Fruit fly (Drosophila melanogaster): Measurements from ENCODE around the gene stx.

stx gene

dm6 chrX:10744315-10744767, 402 bp downstream of the stx start, which contains the start of gene ras:
TSS of gene ras (plus strand) at chrX:10744502.
- TF ChIP-seq rgr (GFP tag; optimal IDR thresholded peaks at IDR 0.05) (no peak), Myc (optimal IDR thresholded peaks at IDR 0.05) (no peak), Dfd (GFP tag; optimal IDR thresholded peaks at IDR 0.05) (no peak), dmrt93B (GFP tag; optimal IDR thresholded peaks at IDR 0.05) (no peak), pan (optimal IDR thresholded peaks at IDR 0.05) (no peak)

dm6 chrX:10743825-10744224, 918 bp downstream of the stx start:
- TF ChIP-seq lola (GFP tag; optimal IDR thresholded peaks at IDR 0.05) (no peak), Dfd (GFP tag; optimal IDR thresholded peaks at IDR 0.05) (peak; percentile 69)

- TF ChIP-seq Hr83 (GFP tag; optimal IDR thresholded peaks at IDR 0.05; ENCODE audit: poor library complexity, severe bottlenecking): no peak
- no peak for TF ChIP-seq jim (GFP tag; optimal IDR thresholded peaks at IDR 0.05)
- no peak for TF ChIP-seq CG32264 (GFP tag; optimal IDR thresholded peaks at IDR 0.05)
- TF ChIP-seq dsf (GFP tag; optimal IDR thresholded peaks at IDR 0.05; ENCODE audit: borderline replicate concordance): no peak
- TF ChIP-seq Abd-B (GFP tag; optimal IDR thresholded peaks at IDR 0.05): no peak
- no peak for TF ChIP-seq dmrt93B (GFP tag; optimal IDR thresholded peaks at IDR 0.05)
- TF ChIP-seq Rel (GFP tag; optimal IDR thresholded peaks at IDR 0.05): no peak
- no peak for TF ChIP-seq Rel (tag; optimal IDR thresholded peaks at IDR 0.05)
- TF ChIP-seq dl (GFP tag; optimal IDR thresholded peaks at IDR 0.05; ENCODE audit: insufficient read depth in 1 of 2, partially characterized antibody in 2 of 2): no peak
- TF ChIP-seq br (GFP tag; optimal IDR thresholded peaks at IDR 0.05): no peak
- TF ChIP-seq HLH106 (tag; optimal IDR thresholded peaks at IDR 0.05): no peak
- TF ChIP-seq Hr78 (GFP tag; optimal IDR thresholded peaks at IDR 0.05): no peak
Observed at dm6 chrX:10742578-10742976, 2.2 kb downstream of the stx start.

- no peak for TF ChIP-seq HLH106 (tag; optimal IDR thresholded peaks at IDR 0.05)
- peak; percentile 88 for TF ChIP-seq psq (GFP tag; optimal IDR thresholded peaks at IDR 0.05)
- peak; percentile 35 for TF ChIP-seq Sp1 (GFP tag; optimal IDR thresholded peaks at IDR 0.05)
- TF ChIP-seq Hnf4 (GFP tag; optimal IDR thresholded peaks at IDR 0.05): peak; percentile 7
- TF ChIP-seq Jra (GFP tag; optimal IDR thresholded peaks at IDR 0.05): peak; percentile 25
- TF ChIP-seq tai (GFP tag; optimal IDR thresholded peaks at IDR 0.05): no peak
- TF ChIP-seq lola (GFP tag; optimal IDR thresholded peaks at IDR 0.05): no peak
- peak; percentile 21 for TF ChIP-seq fru (GFP tag; optimal IDR thresholded peaks at IDR 0.05)
- TF ChIP-seq N (GFP tag; optimal IDR thresholded peaks at IDR 0.05): no peak
Observed at dm6 chrX:10741754-10742577, 2.8 kb downstream of the stx start.

- peak; percentile 34 for TF ChIP-seq fru (GFP tag; optimal IDR thresholded peaks at IDR 0.05)
- TF ChIP-seq HLH106 (tag; optimal IDR thresholded peaks at IDR 0.05): peak; percentile 42
- TF ChIP-seq Abd-B (GFP tag; optimal IDR thresholded peaks at IDR 0.05): no peak
- peak in 1 of 2 experiments; percentile 46 for TF ChIP-seq foxo (GFP tag; optimal IDR thresholded peaks at IDR 0.05)
- TF ChIP-seq Sp1 (GFP tag; optimal IDR thresholded peaks at IDR 0.05): peak; percentile 49
- TF ChIP-seq psq (GFP tag; optimal IDR thresholded peaks at IDR 0.05): no peak
- TF ChIP-seq ey (GFP tag; optimal IDR thresholded peaks at IDR 0.05): no peak
- TF ChIP-seq woc (GFP tag; optimal IDR thresholded peaks at IDR 0.05): peak; percentile 10
- no peak for TF ChIP-seq CG9705 (GFP tag; optimal IDR thresholded peaks at IDR 0.05)
- TF ChIP-seq Vsx2 (GFP tag; optimal IDR thresholded peaks at IDR 0.05; ENCODE audit: partially characterized antibody): no peak
- TF ChIP-seq Hr78 (GFP tag; optimal IDR thresholded peaks at IDR 0.05): no peak
Observed at dm6 chrX:10740953-10741500, 3.7 kb downstream of the stx start.

All from whole organism, wandering third instar larva.